Worm (Caenorhabditis elegans) whole organism, L1 larva: ENCODE measurements around the gene F46C5.6.

Source experiments
- egl-27 ChIP-seq, 2 experiments: fragments of 150-350 bp in 1 of 2; sonication (generic microtip); optimal IDR thresholded peaks; 3 replicates each; lab custom pipeline; 2017 to 2018; ENCODE audit warnings: missing biosample characterization in 2 of 2, missing genetic modification characterization in 2 of 2, missing genetic modification reagents in 2 of 2
- lin-13 ChIP-seq: fragments of 150-350 bp; optimal IDR thresholded peaks from 2 replicates; lab custom pipeline; 2014; ENCODE audit warnings: missing biosample characterization, missing genetic modification reagents, missing genetic modification characterization
- mef-2 ChIP-seq: fragments of 150-350 bp; optimal IDR thresholded peaks from 2 replicates; lab custom pipeline; 2014; ENCODE audit warnings: missing biosample characterization, missing genetic modification characterization

DNA sequence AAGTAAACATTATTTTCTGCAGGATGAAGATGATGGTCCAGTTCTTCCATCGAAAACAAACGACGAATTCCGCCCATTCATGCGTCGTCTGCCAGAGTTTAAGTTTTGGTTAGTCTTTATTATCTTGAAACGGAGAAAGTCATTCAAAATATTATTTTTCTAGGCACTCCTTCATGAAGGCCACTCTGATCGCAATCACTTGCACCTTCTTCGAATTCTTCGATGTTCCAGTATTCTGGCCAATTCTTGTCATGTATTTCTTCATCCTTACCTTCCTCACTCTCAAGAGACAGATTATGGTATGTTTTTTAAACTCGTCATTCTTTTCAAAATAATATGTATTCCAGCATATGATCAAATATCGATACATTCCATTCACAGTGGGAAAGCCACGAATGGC lies 32.5 kb downstream of the F46C5.6 start:
- TF ChIP-seq lin-13 (GFP tag; lab: Kevin White, UChicago): peak; percentile 9
- no peak for TF ChIP-seq mef-2 (tag; lab: Kevin White, UChicago)
- no peak for TF ChIP-seq egl-27 (tag; optimal IDR thresholded peaks at IDR 0.05; lab: Kevin White, UChicago)
